Worm (Caenorhabditis elegans) whole organism, L1 larva: ENCODE results near the gene T08D10.4.

Experiments
- F16B12.6 ChIP-seq: fragments of 150-350 bp; optimal IDR thresholded peaks from 2 replicates; lab custom pipeline; 2014; ENCODE audit warnings: missing biosample characterization, missing genetic modification characterization
- Y116A8C.19 ChIP-seq: sonication (generic microtip); optimal IDR thresholded peaks from 2 replicates; lab custom pipeline; 2016; ENCODE audit warnings: missing compliant biosample characterization, missing genetic modification characterization, borderline replicate concordance
- aha-1 ChIP-seq: fragments of 150-350 bp; optimal IDR thresholded peaks from 2 replicates; lab custom pipeline; 2014; ENCODE audit warnings: missing biosample characterization, missing genetic modification characterization
- ama-1 ChIP-seq: fragments of 150-350 bp; optimal IDR thresholded peaks from 2 replicates; lab custom pipeline; 2014
- blmp-1 ChIP-seq: fragments of 150-350 bp; optimal IDR thresholded peaks from 2 replicates; lab custom pipeline; 2014; ENCODE audit warnings: missing biosample characterization, missing genetic modification characterization
- ceh-8 ChIP-seq: fragments of 200-800 bp; sonication (Bioruptor generic); optimal IDR thresholded peaks from 2 replicates; lab custom pipeline; 2018; ENCODE audit warnings: mild to moderate bottlenecking, missing genetic modification characterization, moderate library complexity, missing compliant biosample characterization
- ceh-90 ChIP-seq: sonication (generic microtip); optimal IDR thresholded peaks from 2 replicates; lab custom pipeline; 2016; ENCODE audit warnings: missing genetic modification characterization, missing compliant biosample characterization
- dpl-1 ChIP-seq, 3 experiments: fragments of 150-350 bp in 2 of 3; sonication (generic microtip) in 1 of 3; optimal IDR thresholded peaks; 2 replicates each; lab custom pipeline; 2014 to 2017; ENCODE audit warnings: missing biosample characterization in 3 of 3, missing genetic modification characterization in 3 of 3, missing genetic modification reagents in 3 of 3
- dsc-1 ChIP-seq: sonication (generic microtip); optimal IDR thresholded peaks from 2 replicates; lab custom pipeline; 2016; ENCODE audit warnings: mild to moderate bottlenecking, missing genetic modification characterization, missing compliant biosample characterization
- efl-1 ChIP-seq, 4 experiments: fragments of 150-350 bp; optimal IDR thresholded peaks in 3 of 4; peaks in 1 of 4; 1 replicate in 1 of 4; 2 replicates in 3 of 4; lab custom pipeline; 2014; ENCODE audit warnings: missing biosample characterization in 2 of 4, missing genetic modification characterization in 2 of 4, missing genetic modification reagents in 2 of 4
- egl-13 ChIP-seq: sonication (generic microtip); optimal IDR thresholded peaks from 2 replicates; lab custom pipeline; 2016; ENCODE audit warnings: missing genotype, missing genetic modification reagents, missing genetic modification characterization, missing compliant biosample characterization
- elt-2 ChIP-seq: sonication (generic microtip); optimal IDR thresholded peaks from 2 replicates; lab custom pipeline; 2016; ENCODE audit warnings: missing genetic modification characterization, mild to moderate bottlenecking, inconsistent platforms, missing compliant biosample characterization, missing genetic modification reagents
- elt-3 ChIP-seq, 6 experiments: fragments of 150-350 bp in 1 of 6; sonication (generic microtip); optimal IDR thresholded peaks; 2 replicates each; lab custom pipeline; 2017 to 2018; ENCODE audit warnings: missing biosample characterization in 6 of 6, missing genetic modification characterization in 6 of 6, inconsistent platforms in 1 of 6
- fkh-10 ChIP-seq: sonication (generic microtip); optimal IDR thresholded peaks from 2 replicates; lab custom pipeline; 2017; ENCODE audit warnings: missing biosample characterization, missing genetic modification reagents, missing genetic modification characterization
- hlh-4 ChIP-seq: sonication (generic microtip); optimal IDR thresholded peaks from 2 replicates; lab custom pipeline; 2016; ENCODE audit warnings: mild to moderate bottlenecking, missing genetic modification characterization, missing compliant biosample characterization
- hpl-2 ChIP-seq: fragments of 150-350 bp; optimal IDR thresholded peaks from 2 replicates; lab custom pipeline; 2014; ENCODE audit warnings: missing biosample characterization, missing genetic modification reagents, missing genetic modification characterization
- isw-1 ChIP-seq: fragments of 200-800 bp; sonication (Bioruptor generic); IDR thresholded peaks from 2 replicates; pipeline ENCODE4 v1.3.6; 2022; ENCODE audit warnings: missing genetic modification characterization, missing compliant biosample characterization
- jun-1 ChIP-seq: fragments of 150-350 bp; optimal IDR thresholded peaks from 2 replicates; lab custom pipeline; 2014; ENCODE audit warnings: missing biosample characterization, missing genetic modification reagents, missing genetic modification characterization
- lin-14 ChIP-seq: fragments of 200-800 bp; sonication (Bioruptor generic); optimal IDR thresholded peaks from 2 replicates; lab custom pipeline; 2018; ENCODE audit warnings: mild to moderate bottlenecking, missing genetic modification characterization, moderate library complexity, missing compliant biosample characterization
- lin-35 ChIP-seq, 2 experiments: fragments of 150-350 bp; optimal IDR thresholded peaks; 2 replicates each; lab custom pipeline; 2014; ENCODE audit warnings: missing biosample characterization in 2 of 2, missing genetic modification characterization in 2 of 2, missing genetic modification reagents in 2 of 2
- nhr-12 ChIP-seq: sonication (generic microtip); optimal IDR thresholded peaks from 2 replicates; lab custom pipeline; 2017; ENCODE audit warnings: missing biosample characterization, missing genetic modification characterization
- nhr-19 ChIP-seq: fragments of 200-800 bp; sonication (Bioruptor generic); conservative IDR thresholded peaks from 2 replicates; pipeline ENCODE4 v1.3.6; 2022; ENCODE audit warnings: missing genetic modification characterization, missing compliant biosample characterization
- nhr-20 ChIP-seq: sonication (generic microtip); optimal IDR thresholded peaks from 2 replicates; lab custom pipeline; 2016; ENCODE audit warnings: mild to moderate bottlenecking, missing genetic modification characterization, missing compliant biosample characterization
- nhr-28 ChIP-seq: fragments of 150-350 bp; optimal IDR thresholded peaks from 2 replicates; lab custom pipeline; 2014; ENCODE audit warnings: missing biosample characterization, missing genetic modification characterization
- nhr-47 ChIP-seq: sonication (generic microtip); optimal IDR thresholded peaks from 2 replicates; lab custom pipeline; 2016; ENCODE audit warnings: mild to moderate bottlenecking, missing genetic modification characterization, moderate library complexity, missing compliant biosample characterization
- nhr-71 ChIP-seq: sonication (generic microtip); optimal IDR thresholded peaks from 2 replicates; lab custom pipeline; 2016; ENCODE audit warnings: mild to moderate bottlenecking, missing genetic modification characterization, moderate library complexity, missing compliant biosample characterization
- nhr-76 ChIP-seq: sonication (generic microtip); optimal IDR thresholded peaks from 2 replicates; lab custom pipeline; 2017; ENCODE audit warnings: missing biosample characterization, missing genetic modification characterization
- nhr-84 ChIP-seq: sonication (generic microtip); optimal IDR thresholded peaks from 2 replicates; lab custom pipeline; 2017; ENCODE audit warnings: missing biosample characterization, missing genetic modification characterization
- nhr-85 ChIP-seq: sonication (generic microtip); peaks from one replicate; lab custom pipeline; 2016; ENCODE audit warnings: missing genetic modification characterization, inconsistent platforms, missing compliant biosample characterization
- pax-3 ChIP-seq: fragments of 200-800 bp; sonication (Bioruptor generic); optimal IDR thresholded peaks from 2 replicates; lab custom pipeline; 2018; ENCODE audit warnings: mild to moderate bottlenecking, missing genetic modification characterization, moderate library complexity, missing compliant biosample characterization
- rnt-1 ChIP-seq: sonication (generic microtip); optimal IDR thresholded peaks from 2 replicates; lab custom pipeline; 2016; ENCODE audit warnings: mild to moderate bottlenecking, missing genetic modification characterization, moderate library complexity, missing compliant biosample characterization
- skn-1 ChIP-seq: fragments of 150-350 bp; optimal IDR thresholded peaks from 2 replicates; lab custom pipeline; 2014; ENCODE audit warnings: missing biosample characterization, missing genetic modification characterization
- snu-23 ChIP-seq: sonication (generic microtip); optimal IDR thresholded peaks from 2 replicates; lab custom pipeline; 2016; ENCODE audit warnings: missing genetic modification characterization, missing compliant biosample characterization
- sup-37 ChIP-seq: fragments of 200-800 bp; sonication (Bioruptor generic); optimal IDR thresholded peaks from 2 replicates; lab custom pipeline; 2018; ENCODE audit warnings: mild to moderate bottlenecking, missing genetic modification characterization, missing compliant biosample characterization
- tlp-1 ChIP-seq: fragments of 150-350 bp; optimal IDR thresholded peaks from 2 replicates; lab custom pipeline; 2014; ENCODE audit warnings: missing biosample characterization, missing genetic modification characterization
- unc-130 ChIP-seq: fragments of 150-350 bp; optimal IDR thresholded peaks from 2 replicates; lab custom pipeline; 2017; ENCODE audit warnings: missing biosample characterization, missing genetic modification characterization, inconsistent platforms
- unc-62 ChIP-seq: fragments of 150-350 bp; optimal IDR thresholded peaks from 2 replicates; lab custom pipeline; 2014; ENCODE audit warnings: missing biosample characterization, missing genetic modification reagents, missing genetic modification characterization
- unc-86 ChIP-seq: sonication (generic microtip); optimal IDR thresholded peaks from 2 replicates; lab custom pipeline; 2016; ENCODE audit warnings: missing genetic modification characterization, missing compliant biosample characterization
- zag-1 ChIP-seq: fragments of 150-350 bp; optimal IDR thresholded peaks from 2 replicates; lab custom pipeline; 2014; ENCODE audit warnings: missing biosample characterization, missing genetic modification characterization
- ztf-11 ChIP-seq, 2 experiments: sonication (generic microtip); optimal IDR thresholded peaks; 2 replicates each; lab custom pipeline; 2016 to 2017; ENCODE audit warnings: missing genetic modification characterization in 2 of 2, missing biosample characterization in 1 of 2, missing compliant biosample characterization in 1 of 2

The T08D10.4 gene

DNA sequence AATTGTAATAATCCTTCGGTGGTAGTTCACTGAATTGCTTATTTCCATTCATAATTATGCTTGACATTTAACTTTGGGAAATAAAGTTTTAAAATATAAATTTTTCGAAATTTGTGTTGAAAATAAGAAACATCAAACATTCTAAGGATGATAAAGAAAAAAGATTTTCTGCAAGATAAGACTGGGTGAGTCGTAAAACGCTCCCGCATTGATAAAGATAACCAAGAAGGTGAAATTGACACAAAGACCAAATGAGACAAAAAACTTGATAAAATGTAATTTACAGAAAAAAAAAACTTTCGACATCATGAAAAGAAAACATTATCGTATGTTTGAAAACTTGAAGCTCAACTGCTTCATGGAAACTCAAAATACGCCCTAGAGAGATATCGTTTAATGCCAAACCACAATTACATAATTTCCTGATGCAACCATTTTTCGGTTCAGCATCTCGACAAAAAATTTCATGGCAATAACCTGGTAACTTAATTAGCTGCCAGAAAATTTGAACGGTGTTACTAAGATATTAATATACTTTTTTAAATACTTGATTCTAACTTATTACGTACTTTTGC is 15.0 kb upstream of the T08D10.4 start:
- TF ChIP-seq snu-23 (no peak), fkh-10 (GFP tag; lab: Kevin White, UChicago) (no peak), unc-86 (tag; lab: Kevin White, UChicago) (no peak), hlh-4 (no peak), tlp-1 (peak; percentile 21), blmp-1 (peak; percentile 12), elt-3 (tag; optimal IDR thresholded peaks at IDR 0.05; lab: Kevin White, UChicago) (peak in 1 of 6 experiments; percentile 19), Y116A8C.19 (tag; lab: Kevin White, UChicago) (no peak), elt-2 (tag; lab: Kevin White, UChicago) (peak; percentile 82), nhr-85 (tag; lab: Kevin White, UChicago) (peak; percentile 60)

DNA sequence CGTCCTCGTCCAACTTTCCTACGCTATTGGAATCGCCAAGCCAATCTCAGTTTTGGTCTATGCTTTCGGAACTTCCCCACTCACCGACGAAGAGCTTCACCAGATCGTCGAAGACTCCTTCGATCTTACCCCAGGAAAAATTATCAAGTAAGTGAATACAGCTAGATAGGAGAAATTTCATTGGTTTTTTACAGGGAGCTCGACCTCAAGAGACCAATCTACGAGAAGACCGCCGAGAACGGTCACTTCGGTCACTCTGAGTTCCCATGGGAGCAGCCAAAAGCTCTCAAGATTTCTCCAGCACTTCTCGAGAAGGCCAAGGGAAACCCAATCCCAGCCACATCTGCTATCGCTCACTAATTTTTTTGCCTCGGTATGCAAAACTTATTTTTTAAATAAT is 13.9 kb upstream of the T08D10.4 start:
- TF ChIP-seq dpl-1 (GFP tag; optimal IDR thresholded peaks at IDR 0.05; lab: Kevin White, UChicago) (no peak), dsc-1 (tag; lab: Kevin White, UChicago) (no peak), rnt-1 (no peak), jun-1 (tag; lab: Kevin White, UChicago) (no peak), nhr-47 (tag; lab: Kevin White, UChicago) (no peak), nhr-28 (tag; lab: Kevin White, UChicago) (no peak), unc-62 (GFP tag; lab: Kevin White, UChicago) (no peak), fkh-10 (GFP tag; lab: Kevin White, UChicago) (no peak), ama-1 (lab: Kevin White, UChicago) (no peak), egl-13 (tag; lab: Kevin White, UChicago) (no peak), F16B12.6 (no peak), zag-1 (tag; lab: Kevin White, UChicago) (no peak), lin-14 (GFP tag; lab: Kevin White, UChicago) (no peak), aha-1 (tag; lab: Kevin White, UChicago) (no peak), blmp-1 (no peak)
- TF ChIP-seq, all 84 proteins: peak for 0

DNA sequence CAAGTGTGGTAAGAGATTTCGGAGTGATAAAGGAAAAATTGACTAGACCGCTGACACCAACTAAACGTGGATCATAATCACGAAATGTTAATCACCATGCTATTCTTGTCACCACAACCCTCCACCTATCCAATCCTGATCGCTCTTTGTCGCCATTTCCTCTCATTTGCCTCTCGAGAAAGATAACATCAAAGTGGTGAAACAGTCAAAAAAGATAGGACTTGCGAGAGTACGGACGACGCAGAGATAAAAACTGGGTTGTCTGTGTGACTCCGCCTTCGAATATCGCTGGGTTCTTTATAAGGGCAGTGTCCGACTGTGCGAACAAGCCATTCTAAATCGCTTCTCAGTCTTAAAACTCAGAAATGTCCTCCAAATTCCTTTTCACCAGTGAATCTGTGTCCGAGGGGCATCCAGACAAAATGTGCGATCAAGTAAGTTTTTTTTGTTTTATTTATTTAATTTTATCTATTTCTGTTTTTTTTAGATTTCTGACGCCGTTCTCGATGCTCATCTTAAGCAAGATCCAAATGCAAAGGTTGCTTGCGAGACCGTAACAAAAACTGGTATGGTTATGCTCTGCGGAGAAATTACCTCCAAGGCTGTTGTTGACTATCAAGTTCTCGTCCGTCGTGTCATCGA is 12.7 kb upstream of the T08D10.4 start, which contains the start of gene sams-1:
TSS of gene sams-1 (plus strand) at position 300 of the 642 bp plus-strand sequence.
- TF ChIP-seq unc-130: no peak
- TF ChIP-seq ztf-11 (tag; optimal IDR thresholded peaks at IDR 0.05; lab: Kevin White, UChicago): no peak
- no peak for TF ChIP-seq dpl-1 (GFP tag; optimal IDR thresholded peaks at IDR 0.05; lab: Kevin White, UChicago)
- no peak for TF ChIP-seq nhr-76
- peak; percentile 38 for TF ChIP-seq lin-14 (GFP tag; lab: Kevin White, UChicago)
- peak; percentile 40 for TF ChIP-seq nhr-19 (GFP tag; lab: Robert Waterston, UW)
- TF ChIP-seq hpl-2 (GFP tag; lab: Kevin White, UChicago): no peak
- no peak for TF ChIP-seq ceh-8
- no peak for TF ChIP-seq fkh-10 (GFP tag; lab: Kevin White, UChicago)
- TF ChIP-seq elt-3 (tag; optimal IDR thresholded peaks at IDR 0.05; lab: Kevin White, UChicago): peak in 1 of 6 experiments; percentile 59
- TF ChIP-seq blmp-1: peak; percentile 68
- no peak for TF ChIP-seq pax-3 (tag; lab: Kevin White, UChicago)
- TF ChIP-seq ama-1 (lab: Kevin White, UChicago): peak; percentile 78
- peak; percentile 50 for TF ChIP-seq elt-2 (tag; lab: Kevin White, UChicago)
- TF ChIP-seq skn-1 (tag; lab: Kevin White, UChicago): peak; percentile 30
- peak; percentile 23 for TF ChIP-seq nhr-47 (tag; lab: Kevin White, UChicago)
- TF ChIP-seq nhr-20 (tag; lab: Kevin White, UChicago): peak; percentile 40
- TF ChIP-seq nhr-12: no peak
- no peak for TF ChIP-seq efl-1 (optimal IDR thresholded peaks at IDR 0.05; lab: Kevin White, UChicago)
- peak in 1 of 2 experiments; percentile 8 for TF ChIP-seq efl-1 (GFP tag; optimal IDR thresholded peaks at IDR 0.05 in 1 of 2; lab: Kevin White, UChicago)
- TF ChIP-seq nhr-85 (tag; lab: Kevin White, UChicago): peak; percentile 72
- TF ChIP-seq nhr-71 (tag; lab: Kevin White, UChicago): peak; percentile 16
- no peak for TF ChIP-seq unc-86 (tag; lab: Kevin White, UChicago)
- TF ChIP-seq F16B12.6: no peak
- peak in 1 of 2 experiments; percentile 39 for TF ChIP-seq lin-35 (GFP tag; optimal IDR thresholded peaks at IDR 0.05; lab: Kevin White, UChicago)
- TF ChIP-seq isw-1: no peak
- peak; percentile 39 for TF ChIP-seq snu-23
- TF ChIP-seq nhr-84 (tag; lab: Kevin White, UChicago): no peak
- no peak for TF ChIP-seq ceh-90 (tag; lab: Kevin White, UChicago)
- TF ChIP-seq hlh-4: no peak
- no peak for TF ChIP-seq sup-37
